Worm (Caenorhabditis elegans): ENCODE measurements around the gene F59A6.11.

F59A6.11 gene

ce11 chrII:4998657-4999056, at the start of gene F59A6.11:
TSS of gene F59A6.11 (minus strand) at chrII:4998757.
- TF ChIP-seq dao-5 (tag; optimal IDR thresholded peaks at IDR 0.05), result no peak
- TF ChIP-seq him-1 (tag; optimal IDR thresholded peaks at IDR 0.05), result no peak
- TF ChIP-seq W03F9.2 (tag; optimal IDR thresholded peaks at IDR 0.05), result no peak

ce11 chrII:5047279-5047678, 48.7 kb upstream of the F59A6.11 start:
- no peak for TF ChIP-seq W03F9.2 (tag; optimal IDR thresholded peaks at IDR 0.05)

- TF ChIP-seq dao-5 (tag; optimal IDR thresholded peaks at IDR 0.05) (no peak), W03F9.2 (tag; optimal IDR thresholded peaks at IDR 0.05) (no peak), him-1 (tag; optimal IDR thresholded peaks at IDR 0.05) (no peak)
These were observed 47.9 kb upstream of the F59A6.11 start for ce11 chrII:5046209-5047200.

- TF ChIP-seq dao-5 (tag; optimal IDR thresholded peaks at IDR 0.05) (no peak), him-1 (tag; optimal IDR thresholded peaks at IDR 0.05) (no peak), W03F9.2 (tag; optimal IDR thresholded peaks at IDR 0.05) (no peak)
These were observed 43.9 kb upstream of the F59A6.11 start for ce11 chrII:5042381-5042930.

ce11 chrII:5040631-5041156, 42.1 kb upstream of the F59A6.11 start, which contains the start of gene F33G12.7:
TSS of gene F33G12.7 (minus strand) at chrII:5040681.
- TF ChIP-seq dao-5 (tag; optimal IDR thresholded peaks at IDR 0.05) (no peak), W03F9.2 (tag; optimal IDR thresholded peaks at IDR 0.05) (no peak), him-1 (tag; optimal IDR thresholded peaks at IDR 0.05) (no peak)

ce11 chrII:5039912-5040311, 41.4 kb upstream of the F59A6.11 start, which contains the start of gene golg-2:
TSS of gene golg-2 (minus strand) at chrII:5040091.
- no peak for TF ChIP-seq him-1 (tag; optimal IDR thresholded peaks at IDR 0.05)
- TF ChIP-seq W03F9.2 (tag; optimal IDR thresholded peaks at IDR 0.05), result no peak
- no peak for TF ChIP-seq dao-5 (tag; optimal IDR thresholded peaks at IDR 0.05)

ce11 chrII:5036128-5036527, 37.6 kb upstream of the F59A6.11 start, which contains the start of gene lrr-1:
TSS of gene lrr-1 (minus strand) at chrII:5036439.
- TF ChIP-seq him-1 (tag; optimal IDR thresholded peaks at IDR 0.05), result no peak
- no peak for TF ChIP-seq W03F9.2 (tag; optimal IDR thresholded peaks at IDR 0.05)
- no peak for TF ChIP-seq dao-5 (tag; optimal IDR thresholded peaks at IDR 0.05)

ce11 chrII:5033935-5034334, 35.4 kb upstream of the F59A6.11 start, which contains the start of gene F33G12.3:
TSS of gene F33G12.3 (minus strand) at chrII:5034035.
- TF ChIP-seq W03F9.2 (tag; optimal IDR thresholded peaks at IDR 0.05), result no peak
- TF ChIP-seq dao-5 (tag; optimal IDR thresholded peaks at IDR 0.05), result no peak

ce11 chrII:5032669-5033068, 34.1 kb upstream of the F59A6.11 start:
- TF ChIP-seq W03F9.2 (tag; optimal IDR thresholded peaks at IDR 0.05) (no peak), dao-5 (tag; optimal IDR thresholded peaks at IDR 0.05) (peak; percentile 59), him-1 (tag; optimal IDR thresholded peaks at IDR 0.05) (peak; percentile 54)

ce11 chrII:5031612-5032011, 33.1 kb upstream of the F59A6.11 start, which contains the start of gene wdr-83:
TSS of gene wdr-83 (minus strand) at chrII:5031712.
- TF ChIP-seq him-1 (tag; optimal IDR thresholded peaks at IDR 0.05) (no peak), dao-5 (tag; optimal IDR thresholded peaks at IDR 0.05) (no peak), W03F9.2 (tag; optimal IDR thresholded peaks at IDR 0.05) (no peak)

- TF ChIP-seq dao-5 (tag; optimal IDR thresholded peaks at IDR 0.05), result no peak
- no peak for TF ChIP-seq him-1 (tag; optimal IDR thresholded peaks at IDR 0.05)
- no peak for TF ChIP-seq W03F9.2 (tag; optimal IDR thresholded peaks at IDR 0.05)
These were observed 29.4 kb upstream of the F59A6.11 start for ce11 chrII:5027952-5028351.

- TF ChIP-seq dao-5 (tag; optimal IDR thresholded peaks at IDR 0.05), result no peak
- TF ChIP-seq him-1 (tag; optimal IDR thresholded peaks at IDR 0.05), result no peak
- no peak for TF ChIP-seq W03F9.2 (tag; optimal IDR thresholded peaks at IDR 0.05)
These were observed 23.9 kb upstream of the F59A6.11 start, which contains the start of the genes nsy-1 and F59A6.13 for ce11 chrII:5022381-5022855. TSS of gene nsy-1 (plus strand) at chrII:5022757. TSS of gene F59A6.13 (plus strand) at chrII:5022805.

- TF ChIP-seq W03F9.2 (tag; optimal IDR thresholded peaks at IDR 0.05) (no peak), him-1 (tag; optimal IDR thresholded peaks at IDR 0.05) (no peak), dao-5 (tag; optimal IDR thresholded peaks at IDR 0.05) (no peak)
These were observed 23.0 kb upstream of the F59A6.11 start for ce11 chrII:5021518-5021917.

Measured in whole organism, L4/young adult.